Worm (Caenorhabditis elegans): ENCODE data around the gene srh-201.

Gene srh-201

ce11 chrV:8980845-8981244 lies 32.8 kb downstream of the srh-201 start, which contains the start of gene str-84:
Gene str-84 (minus strand): TSS chrV:8980945.
- no peak for TF ChIP-seq snpc-1.3 (tag; optimal IDR thresholded peaks at IDR 0.05; ENCODE audit: insufficient read depth)
- TF ChIP-seq K11D2.4 (GFP tag; IDR thresholded peaks at IDR 0.05) = no peak
- TF ChIP-seq sea-2 (GFP tag; IDR thresholded peaks at IDR 0.05) = no peak
- TF ChIP-seq sdz-38 (tag; optimal IDR thresholded peaks at IDR 0.05) = no peak
- no peak for TF ChIP-seq madf-8 (GFP tag; conservative IDR thresholded peaks at IDR 0.05)
- TF ChIP-seq zim-3 (tag; optimal IDR thresholded peaks at IDR 0.05) = no peak
- TF ChIP-seq lin-26 (GFP tag; IDR thresholded peaks at IDR 0.05) = no peak
- no peak for TF ChIP-seq let-607 (tag; optimal IDR thresholded peaks at IDR 0.05)
- TF ChIP-seq ztf-6 (GFP tag; IDR thresholded peaks at IDR 0.05) = no peak
- TF ChIP-seq F37B4.10 (GFP tag; IDR thresholded peaks at IDR 0.05) = no peak
- TF ChIP-seq lsl-1 (GFP tag; optimal IDR thresholded peaks at IDR 0.05) = no peak
- no peak for TF ChIP-seq T26A5.8 (tag; optimal IDR thresholded peaks at IDR 0.05)
- no peak for TF ChIP-seq snpc-4 (GFP tag; optimal IDR thresholded peaks at IDR 0.05)
- no peak for TF ChIP-seq snpc-4 (tag; optimal IDR thresholded peaks at IDR 0.05)
- no peak for TF ChIP-seq F22D6.2 (tag; optimal IDR thresholded peaks at IDR 0.05)
- no peak for TF ChIP-seq F55B11.4 (tag; optimal IDR thresholded peaks at IDR 0.05; ENCODE audit: borderline replicate concordance, insufficient read depth)
- TF ChIP-seq him-1 (tag; optimal IDR thresholded peaks at IDR 0.05) = no peak
- no peak for TF ChIP-seq ekl-4 (GFP tag; IDR thresholded peaks at IDR 0.05)
- TF ChIP-seq ceh-79 (tag; optimal IDR thresholded peaks at IDR 0.05) = no peak
- no peak for TF ChIP-seq F39B2.1 (GFP tag; IDR thresholded peaks at IDR 0.05)
- TF ChIP-seq madf-10 (tag; optimal IDR thresholded peaks at IDR 0.05) = no peak

- TF ChIP-seq cebp-1 (GFP tag; IDR thresholded peaks at IDR 0.05) = peak; percentile 34; the same call in 1 of the 2 replicates
- TF ChIP-seq cebp-1 (tag; optimal IDR thresholded peaks at IDR 0.05) = no peak
- TF ChIP-seq mel-28 (tag; optimal IDR thresholded peaks at IDR 0.05; ENCODE audit: borderline replicate concordance) = no peak
- no peak for TF ChIP-seq bed-2 (GFP tag; IDR thresholded peaks at IDR 0.05)
These were observed 35.8 kb downstream of the srh-201 start for ce11 chrV:8977895-8978294.

- TF ChIP-seq somi-1 (GFP tag; optimal IDR thresholded peaks at IDR 0.05) (no peak), nhr-80 (tag; optimal IDR thresholded peaks at IDR 0.05) (peak; percentile 63)
These were observed 38.7 kb downstream of the srh-201 start, which contains the start of gene nhr-143 for ce11 chrV:8974889-8975422. Gene nhr-143 (minus strand): TSS chrV:8974939.

- TF ChIP-seq him-1 (tag; optimal IDR thresholded peaks at IDR 0.05) = no peak
- no peak for TF ChIP-seq nhr-27 (tag; optimal IDR thresholded peaks at IDR 0.05)
These were observed 41.4 kb downstream of the srh-201 start, which contains the start of gene nhr-195 for ce11 chrV:8972271-8972670. Gene nhr-195 (minus strand): TSS chrV:8972371.

DNA sequence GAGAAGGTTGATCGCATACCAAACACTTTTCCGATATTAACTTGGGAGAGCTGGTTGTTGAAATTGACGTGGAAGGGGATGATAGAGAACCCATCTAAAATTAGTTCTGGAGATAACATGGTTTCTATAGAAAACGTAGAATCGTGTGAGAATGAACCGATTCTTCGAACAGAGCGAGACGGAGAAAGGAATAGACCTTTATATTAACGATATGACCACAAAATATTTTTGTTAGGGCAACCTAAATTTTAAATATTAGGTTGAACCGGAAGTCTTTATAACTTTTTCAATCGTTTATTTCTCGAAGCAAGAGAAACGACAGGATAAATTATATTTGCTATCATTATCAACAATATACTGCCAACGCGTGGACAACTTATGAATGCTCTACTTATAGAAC lies 47.6 kb downstream of the srh-201 start, which contains the start of gene nhr-219:
Gene nhr-219, minus strand, starts transcription at position 101 of the 400 bp plus-strand sequence.
- no peak for TF ChIP-seq tbx-9 (tag; optimal IDR thresholded peaks at IDR 0.05; ENCODE audit: borderline replicate concordance)
- no peak for TF ChIP-seq madf-8 (GFP tag; conservative IDR thresholded peaks at IDR 0.05)
- no peak for TF ChIP-seq T26A5.8 (tag; optimal IDR thresholded peaks at IDR 0.05)
- no peak for TF ChIP-seq madf-6 (GFP tag; IDR thresholded peaks at IDR 0.05)

All from whole organism, young adult.